Fruit fly (Drosophila melanogaster): Measurements from ENCODE around the gene CG14210.
A peak's percentile ranks its signal among the peaks of the same experiment; 100 is the strongest.

Gene CG14210

dm6 chrX:19601644-19602043 lies 14.4 kb upstream of the CG14210 start, which contains the start of gene CG14220 (continued):
- TF ChIP-seq HHEX (GFP tag; optimal IDR thresholded peaks at IDR 0.05) (no peak), pros (GFP tag; optimal IDR thresholded peaks at IDR 0.05) (no peak), Camta (GFP tag; optimal IDR thresholded peaks at IDR 0.05) (no peak), bbx (GFP tag; IDR thresholded peaks at IDR 0.05; ENCODE audit: partially characterized antibody) (peak; percentile 97), CG32767 (GFP tag; IDR thresholded peaks at IDR 0.05) (peak; percentile 45; the same call in 1 of the 2 replicates), btn (GFP tag; optimal IDR thresholded peaks at IDR 0.05) (no peak), sima (GFP tag; optimal IDR thresholded peaks at IDR 0.05) (no peak), ERR (GFP tag; optimal IDR thresholded peaks at IDR 0.05) (no peak), CG11560 (tag; IDR thresholded peaks at IDR 0.05) (no peak), schlank (tag; optimal IDR thresholded peaks at IDR 0.05) (no peak), CG17802 (tag; optimal IDR thresholded peaks at IDR 0.05) (no peak), unpg (GFP tag; optimal IDR thresholded peaks at IDR 0.05) (no peak), CG17612 (GFP tag; IDR thresholded peaks at IDR 0.05) (no peak), CG16815 (GFP tag; optimal IDR thresholded peaks at IDR 0.05) (no peak), lola (GFP tag; optimal IDR thresholded peaks at IDR 0.05) (no peak), dpn (GFP tag; optimal IDR thresholded peaks at IDR 0.05) (peak in 1 of 2 experiments; percentile 10), Ptx1 (GFP tag; IDR thresholded peaks at IDR 0.05) (no peak), CG13424 (tag; optimal IDR thresholded peaks at IDR 0.05) (no peak), Sin3A (optimal IDR thresholded peaks at IDR 0.05) (peak; percentile 17), CG13123 (GFP tag; optimal IDR thresholded peaks at IDR 0.05) (no peak), sob (GFP tag; IDR thresholded peaks at IDR 0.05) (0 out of 2 replicates have a peak, but pooled peaks have one; percentile 5), nau (GFP tag; optimal IDR thresholded peaks at IDR 0.05) (no peak), CG7963 (GFP tag; IDR thresholded peaks at IDR 0.05; ENCODE audit: partially characterized antibody) (peak; percentile 94), Opbp (GFP tag; IDR thresholded peaks at IDR 0.05; ENCODE audit: partially characterized antibody) (peak; percentile 94), sna (GFP tag; IDR thresholded peaks at IDR 0.05; ENCODE audit: partially characterized antibody) (peak; percentile 85), CG2712 (tag; optimal IDR thresholded peaks at IDR 0.05) (peak; percentile 41), Hand (GFP tag; optimal IDR thresholded peaks at IDR 0.05) (no peak), CG2889 (GFP tag; IDR thresholded peaks at IDR 0.05) (no peak), B-H2 (GFP tag; optimal IDR thresholded peaks at IDR 0.05) (peak; percentile 37), CG7556 (GFP tag; optimal IDR thresholded peaks at IDR 0.05) (no peak), CG31365 (tag; optimal IDR thresholded peaks at IDR 0.05) (no peak), CG6654 (GFP tag; optimal IDR thresholded peaks at IDR 0.05) (no peak), NC2α (GFP tag; optimal IDR thresholded peaks at IDR 0.05) (no peak), CG10543 (GFP tag; optimal IDR thresholded peaks at IDR 0.05) (peak; percentile 32), CG34422 (GFP tag; IDR thresholded peaks at IDR 0.05) (no peak), CG6683 (GFP tag; optimal IDR thresholded peaks at IDR 0.05) (no peak), scrt (GFP tag; optimal IDR thresholded peaks at IDR 0.05) (no peak), CG14965 (GFP tag; optimal IDR thresholded peaks at IDR 0.05; ENCODE audit: borderline replicate concordance) (no peak), pnt (GFP tag; optimal IDR thresholded peaks at IDR 0.05) (no peak), aop (GFP tag; IDR thresholded peaks at IDR 0.05) (no peak), Gug (GFP tag; IDR thresholded peaks at IDR 0.05) (no peak), Nf-YA (GFP tag; IDR thresholded peaks at IDR 0.05) (no peak)

dm6 chrX:19602483-19602882 lies 13.5 kb upstream of the CG14210 start:
- no peak for TF ChIP-seq CG7357 (GFP tag; IDR thresholded peaks at IDR 0.05)
- TF ChIP-seq fd96Cb (tag; optimal IDR thresholded peaks at IDR 0.05) = no peak
- TF ChIP-seq CG9215 (GFP tag; IDR thresholded peaks at IDR 0.05) = no peak
- TF ChIP-seq tup (GFP tag; optimal IDR thresholded peaks at IDR 0.05) = no peak
- TF ChIP-seq CG12769 (tag; optimal IDR thresholded peaks at IDR 0.05) = peak; percentile 38
- TF ChIP-seq CG1602 (GFP tag; optimal IDR thresholded peaks at IDR 0.05) = no peak
- no peak for TF ChIP-seq Dip2 (GFP tag; IDR thresholded peaks at IDR 0.05)
- peak; percentile 21; the same call in 1 of the 3 replicates for TF ChIP-seq CG34224 (GFP tag; IDR thresholded peaks at IDR 0.05; ENCODE audit: partially characterized antibody)
- TF ChIP-seq Opbp (GFP tag; IDR thresholded peaks at IDR 0.05; ENCODE audit: partially characterized antibody) = 0 out of 3 replicates have a peak, but pooled peaks have one; percentile 25
- TF ChIP-seq pzg (GFP tag; optimal IDR thresholded peaks at IDR 0.05) = no peak
- peak; percentile 89 for TF ChIP-seq sd (tag; optimal IDR thresholded peaks at IDR 0.05)
- no peak for TF ChIP-seq CG16863 (GFP tag; optimal IDR thresholded peaks at IDR 0.05)

Data from whole organism, embryonic.